Fruit fly (Drosophila melanogaster) whole organism, embryonic: ENCODE measurements around the gene CG34283.

Experiments used
- Atf3 ChIP-seq: fragments of 200-800 bp; sonication (Bioruptor generic); optimal IDR thresholded peaks from 3 replicates; lab custom pipeline; 2016; ENCODE audit warnings: missing biosample characterization, missing genetic modification characterization
- B-H1 ChIP-seq: fragments of 200-800 bp; sonication (Bioruptor generic); IDR thresholded peaks from 3 replicates; pipeline ENCODE4 v1.3.6; 2022; ENCODE audit warnings: missing biosample characterization, missing genetic modification characterization
- CG1024 ChIP-seq: fragments of 200-800 bp; sonication (Bioruptor generic); IDR thresholded peaks from 2 replicates; pipeline ENCODE4 v1.3.6; 2022; ENCODE audit warnings: missing biosample characterization, missing genetic modification characterization
- CG11085 ChIP-seq: fragments of 200-800 bp; sonication (Bioruptor generic); IDR thresholded peaks from 2 replicates; pipeline ENCODE4 v1.3.6; 2022; ENCODE audit warnings: missing biosample characterization, missing genetic modification characterization
- CG14050 ChIP-seq: fragments of 200-800 bp; sonication (Bioruptor generic); IDR thresholded peaks from 3 replicates; pipeline ENCODE4 v1.3.6; 2022; ENCODE audit warnings: missing biosample characterization, missing genetic modification characterization
- CG1602 ChIP-seq: fragments of 200-800 bp; sonication (Bioruptor generic); optimal IDR thresholded peaks from 3 replicates; lab custom pipeline; 2016; ENCODE audit warnings: missing biosample characterization, missing genetic modification characterization
- CG1603 ChIP-seq: fragments of 200-800 bp; sonication (Bioruptor generic); optimal IDR thresholded peaks from 2 replicates; lab custom pipeline; 2019; ENCODE audit warnings: missing biosample characterization, mild to moderate bottlenecking, missing genetic modification characterization, moderate library complexity
- CG16813 ChIP-seq: fragments of 200-800 bp; sonication (Bioruptor generic); IDR thresholded peaks from 3 replicates; pipeline ENCODE4 v1.3.6; 2022; ENCODE audit warnings: missing biosample characterization, missing genetic modification characterization; ENCODE audit not compliant: partially characterized antibody
- CG17385 ChIP-seq: fragments of 200-800 bp; sonication (Bioruptor generic); optimal IDR thresholded peaks from 3 replicates; lab custom pipeline; 2018; ENCODE audit warnings: missing biosample characterization, mild to moderate bottlenecking, missing genetic modification characterization
- CG30020 ChIP-seq: fragments of 200-800 bp; optimal IDR thresholded peaks from 2 replicates; lab custom pipeline; 2019; ENCODE audit warnings: missing biosample characterization, mild to moderate bottlenecking, missing genetic modification characterization, moderate library complexity
- CG30431 ChIP-seq: fragments of 200-800 bp; sonication (Bioruptor generic); optimal IDR thresholded peaks from 2 replicates; lab custom pipeline; 2017; ENCODE audit warnings: missing biosample characterization, missing genetic modification characterization
- CG3065 ChIP-seq: fragments of 200-800 bp; sonication (Bioruptor generic); optimal IDR thresholded peaks from 2 replicates; lab custom pipeline; 2016; ENCODE audit warnings: missing biosample characterization, missing genetic modification characterization
- CG3407 ChIP-seq: fragments of 200-800 bp; sonication (Bioruptor generic); optimal IDR thresholded peaks from 2 replicates; lab custom pipeline; 2018; ENCODE audit warnings: missing biosample characterization, mild to moderate bottlenecking, missing genetic modification characterization
- CG6272 ChIP-seq: fragments of 200-800 bp; sonication (Bioruptor generic); IDR thresholded peaks from 2 replicates; pipeline ENCODE4 v1.3.6; 2022; ENCODE audit warnings: missing biosample characterization, missing genetic modification characterization
- CG6683 ChIP-seq: fragments of 200-800 bp; sonication (Bioruptor generic); optimal IDR thresholded peaks from 2 replicates; lab custom pipeline; 2017; ENCODE audit warnings: missing biosample characterization, mild to moderate bottlenecking, missing genetic modification characterization, missing genetic modification reagents
- CG7271 ChIP-seq: fragments of 200-800 bp; sonication (Bioruptor generic); optimal IDR thresholded peaks from 2 replicates; lab custom pipeline; 2018; ENCODE audit warnings: missing biosample characterization, mild to moderate bottlenecking, missing genetic modification characterization, moderate library complexity
- CG9932 ChIP-seq: fragments of 200-800 bp; sonication (Bioruptor generic); IDR thresholded peaks from 2 replicates; pipeline ENCODE4 v1.3.6; 2022; ENCODE audit warnings: missing biosample characterization, missing genetic modification characterization
- CHES-1-like ChIP-seq: fragments of 200-800 bp; sonication (Bioruptor generic); optimal IDR thresholded peaks from 2 replicates; lab custom pipeline; 2016; ENCODE audit warnings: missing biosample characterization, missing genetic modification characterization
- CrebB ChIP-seq: fragments of 200-800 bp; sonication (Bioruptor generic); optimal IDR thresholded peaks from 3 replicates; lab custom pipeline; 2018; ENCODE audit warnings: missing biosample characterization, mild to moderate bottlenecking, missing genetic modification characterization
- Dbx ChIP-seq: fragments of 200-800 bp; sonication (Bioruptor generic); IDR thresholded peaks from 3 replicates; pipeline ENCODE4 v1.3.6; 2022; ENCODE audit warnings: missing biosample characterization, missing genetic modification characterization
- Dfd ChIP-seq, 2 experiments: fragments of >200 bp; optimal IDR thresholded peaks; 2 replicates each; lab custom pipeline; 2017; ENCODE audit warnings: missing biosample characterization in 2 of 2, missing genetic modification characterization in 2 of 2
- Hr51 ChIP-seq, 2 experiments: fragments of 200-800 bp; sonication (Bioruptor generic); optimal IDR thresholded peaks; 2 replicates in 1 of 2; 3 replicates in 1 of 2; lab custom pipeline; 2016 to 2018; ENCODE audit warnings: missing biosample characterization in 2 of 2, missing genetic modification characterization in 2 of 2, mild to moderate bottlenecking in 1 of 2, moderate library complexity in 1 of 2
- MBD-R2 ChIP-seq: fragments of 200-800 bp; sonication (Bioruptor generic); IDR thresholded peaks from 2 replicates; pipeline ENCODE4 v1.3.6; 2022; ENCODE audit warnings: missing biosample characterization, missing genetic modification characterization
- Mad ChIP-seq: fragments of 200-800 bp; sonication (Bioruptor generic); optimal IDR thresholded peaks from 2 replicates; lab custom pipeline; 2016; ENCODE audit warnings: missing biosample characterization, missing genetic modification characterization
- Mes4 ChIP-seq: fragments of 200-800 bp; sonication (Bioruptor generic); optimal IDR thresholded peaks from 2 replicates; lab custom pipeline; 2016; ENCODE audit warnings: missing biosample characterization, missing genetic modification characterization
- NC2β ChIP-seq: fragments of 200-800 bp; sonication (Bioruptor generic); optimal IDR thresholded peaks from 2 replicates; lab custom pipeline; 2016; ENCODE audit warnings: missing biosample characterization, missing genetic modification characterization
- Nf-YC ChIP-seq: fragments of 200-800 bp; optimal IDR thresholded peaks from 3 replicates; lab custom pipeline; 2019; ENCODE audit warnings: missing biosample characterization, mild to moderate bottlenecking, missing genetic modification characterization, moderate library complexity
- Opbp ChIP-seq: fragments of 200-800 bp; sonication (Bioruptor generic); IDR thresholded peaks from 3 replicates; pipeline ENCODE4 v1.3.6; 2022; ENCODE audit warnings: missing biosample characterization, missing genetic modification characterization; ENCODE audit not compliant: partially characterized antibody
- Ravus ChIP-seq: fragments of 200-800 bp; sonication (Bioruptor generic); IDR thresholded peaks from 2 replicates; pipeline ENCODE4 v1.3.6; 2022; ENCODE audit warnings: missing biosample characterization, missing genetic modification characterization
- Side ChIP-seq: fragments of 200-800 bp; sonication (Bioruptor generic); optimal IDR thresholded peaks from 2 replicates; lab custom pipeline; 2016; ENCODE audit warnings: missing biosample characterization, missing genetic modification characterization
- Sry-β ChIP-seq: fragments of 200-800 bp; sonication (Bioruptor generic); optimal IDR thresholded peaks from 2 replicates; lab custom pipeline; 2018; ENCODE audit warnings: missing biosample characterization, mild to moderate bottlenecking, missing genetic modification characterization, moderate library complexity
- al ChIP-seq: fragments of 200-800 bp; sonication (Bioruptor generic); IDR thresholded peaks from 2 replicates; pipeline ENCODE4 v1.3.6; 2022; ENCODE audit warnings: missing biosample characterization, missing genetic modification characterization
- ase ChIP-seq: fragments of 200-800 bp; sonication (Bioruptor generic); IDR thresholded peaks from 3 replicates; pipeline ENCODE4 v1.3.6; 2022; ENCODE audit warnings: missing biosample characterization, missing genetic modification characterization
- cad ChIP-seq: fragments of >200 bp; optimal IDR thresholded peaks from 2 replicates; lab custom pipeline; 2017; ENCODE audit warnings: missing biosample characterization, missing genetic modification characterization
- caup ChIP-seq: fragments of 200-800 bp; sonication (Bioruptor generic); optimal IDR thresholded peaks from 3 replicates; lab custom pipeline; 2017; ENCODE audit warnings: missing biosample characterization, mild to moderate bottlenecking, missing genetic modification characterization, moderate library complexity; ENCODE audit not compliant: severe bottlenecking
- dm ChIP-seq: fragments of 200-800 bp; sonication (Bioruptor generic); optimal IDR thresholded peaks from 3 replicates; lab custom pipeline; 2016; ENCODE audit warnings: missing biosample characterization, missing genetic modification characterization
- esg ChIP-seq: fragments of 200-800 bp; sonication (Bioruptor generic); conservative IDR thresholded peaks from 2 replicates; pipeline ENCODE4 v1.3.6; 2022; ENCODE audit warnings: missing biosample characterization, missing genetic modification characterization
- exex ChIP-seq: fragments of 200-800 bp; sonication (Bioruptor generic); optimal IDR thresholded peaks from 4 replicates; lab custom pipeline; 2018; ENCODE audit warnings: missing biosample characterization, mild to moderate bottlenecking, missing genetic modification characterization, moderate library complexity
- gcm ChIP-seq: fragments of 200-800 bp; sonication (Bioruptor generic); optimal IDR thresholded peaks from 2 replicates; lab custom pipeline; 2019; ENCODE audit warnings: missing biosample characterization, mild to moderate bottlenecking, missing genetic modification characterization, moderate library complexity
- insv ChIP-seq, 2 experiments: fragments of 200-800 bp; sonication (Bioruptor generic); optimal IDR thresholded peaks; 3 replicates each; lab custom pipeline; 2016 to 2018; ENCODE audit warnings: missing biosample characterization in 2 of 2, missing genetic modification characterization in 2 of 2
- inv ChIP-seq: fragments of 200-800 bp; sonication (Bioruptor generic); IDR thresholded peaks from 2 replicates; pipeline ENCODE4 v1.3.6; 2022; ENCODE audit warnings: missing biosample characterization, missing genetic modification characterization; ENCODE audit not compliant: partially characterized antibody
- jigr1 ChIP-seq: fragments of 200-800 bp; sonication (Bioruptor generic); IDR thresholded peaks from 3 replicates; pipeline ENCODE4 v1.3.6; 2022; ENCODE audit warnings: missing biosample characterization, missing genetic modification characterization
- ken ChIP-seq: fragments of 200-800 bp; sonication (Bioruptor generic); IDR thresholded peaks from 3 replicates; pipeline ENCODE4 v1.3.6; 2022; ENCODE audit warnings: missing biosample characterization, missing genetic modification characterization
- mam ChIP-seq: fragments of 200-800 bp; sonication (Bioruptor generic); optimal IDR thresholded peaks from 3 replicates; lab custom pipeline; 2016; ENCODE audit warnings: missing biosample characterization, missing genetic modification characterization
- nmo ChIP-seq: fragments of 200-800 bp; sonication (Bioruptor generic); optimal IDR thresholded peaks from 2 replicates; lab custom pipeline; 2018; ENCODE audit warnings: missing biosample characterization, mild to moderate bottlenecking, missing genetic modification characterization, moderate library complexity
- otp ChIP-seq: fragments of 200-800 bp; sonication (Bioruptor generic); IDR thresholded peaks from 3 replicates; pipeline ENCODE4, ENCODE4 v1.3.6; 2022; ENCODE audit warnings: missing biosample characterization, missing genetic modification characterization
- row ChIP-seq: fragments of 200-800 bp; sonication (Bioruptor generic); IDR thresholded peaks from 3 replicates; pipeline ENCODE4 v1.3.6; 2022; ENCODE audit warnings: missing biosample characterization, missing genetic modification characterization
- tna ChIP-seq: fragments of 200-800 bp; sonication (Bioruptor generic); IDR thresholded peaks from 2 replicates; pipeline ENCODE4 v1.3.6; 2022; ENCODE audit warnings: missing biosample characterization, missing genetic modification characterization; ENCODE audit not compliant: partially characterized antibody
- trh ChIP-seq: fragments of 200-800 bp; sonication (Bioruptor generic); optimal IDR thresholded peaks from 2 replicates; lab custom pipeline; 2016; ENCODE audit warnings: missing biosample characterization, missing genetic modification characterization
- usp ChIP-seq: fragments of >200 bp; optimal IDR thresholded peaks from 2 replicates; lab custom pipeline; 2017; ENCODE audit warnings: missing biosample characterization, missing genetic modification characterization

Gene CG34283

dm6 chr3R:18758548-18759257 is 36.3 kb upstream of the CG34283 start, which contains the start of gene Epg5 (continued):
- TF ChIP-seq CG6272 (GFP tag; lab: Robert Waterston, UW) (peak; percentile 84), CG30431 (peak; percentile 30), trh (GFP tag; lab: Kevin White, UChicago) (peak; percentile 58), Mes4 (GFP tag; lab: Kevin White, UChicago) (no peak), Dfd (GFP tag; optimal IDR thresholded peaks at IDR 0.05; lab: Kevin White, UChicago) (no peak), CG9932 (GFP tag; lab: Robert Waterston, UW) (peak; percentile 94), Opbp (GFP tag; lab: Robert Waterston, UW) (peak; percentile 94), al (GFP tag; lab: Robert Waterston, UW) (peak; percentile 73), Nf-YC (tag; lab: Kevin White, UChicago) (no peak), Side (GFP tag; lab: Kevin White, UChicago) (peak; percentile 59), CG6683 (GFP tag; lab: Kevin White, UChicago) (no peak), MBD-R2 (peak; percentile 83), Mad (GFP tag; lab: Kevin White, UChicago) (peak; percentile 71), usp (GFP tag; lab: Kevin White, UChicago) (no peak), row (GFP tag; lab: Robert Waterston, UW) (peak; percentile 97), caup (GFP tag; lab: Kevin White, UChicago) (no peak), inv (GFP tag; lab: Robert Waterston, UW) (peak; percentile 98), Sry-β (GFP tag; lab: Kevin White, UChicago) (peak; percentile 26), nmo (GFP tag; lab: Kevin White, UChicago) (peak; percentile 88), CG16813 (GFP tag; lab: Robert Waterston, UW) (peak; percentile 98), gcm (GFP tag; lab: Kevin White, UChicago) (no peak), Hr51 (GFP tag; optimal IDR thresholded peaks at IDR 0.05; lab: Kevin White, UChicago) (peak in 1 of 2 experiments; percentile 79), CG7271 (tag; lab: Kevin White, UChicago) (no peak), CG1024 (GFP tag; lab: Robert Waterston, UW) (no peak), CG30020 (tag; lab: Kevin White, UChicago) (no peak), Ravus (GFP tag; lab: Robert Waterston, UW) (peak; percentile 19), CG3065 (GFP tag; lab: Kevin White, UChicago) (no peak), Atf3 (GFP tag; lab: Kevin White, UChicago) (peak; percentile 63), tna (GFP tag; lab: Robert Waterston, UW) (peak; percentile 85), Dbx (peak; percentile 80), CG1603 (tag; lab: Kevin White, UChicago) (no peak), ase (GFP tag; lab: Robert Waterston, UW) (peak; percentile 56; the same call in 2 of the 3 replicates), insv (GFP tag; optimal IDR thresholded peaks at IDR 0.05; lab: Kevin White, UChicago) (no peak), CG3407 (GFP tag; lab: Kevin White, UChicago) (no peak), B-H1 (GFP tag; lab: Robert Waterston, UW) (peak; percentile 31; the same call in 1 of the 3 replicates), CG14050 (GFP tag; lab: Robert Waterston, UW) (no peak), CG17385 (GFP tag; lab: Kevin White, UChicago) (peak; percentile 68), cad (no peak), mam (GFP tag; lab: Kevin White, UChicago) (peak; percentile 81), dm (GFP tag; lab: Kevin White, UChicago) (peak; percentile 45), exex (tag; lab: Kevin White, UChicago) (no peak), otp (no peak), CrebB (tag; lab: Kevin White, UChicago) (no peak), jigr1 (GFP tag; lab: Robert Waterston, UW) (no peak), CG11085 (GFP tag; lab: Robert Waterston, UW) (peak; percentile 73), NC2β (GFP tag; lab: Kevin White, UChicago) (peak; percentile 52), CHES-1-like (GFP tag; lab: Kevin White, UChicago) (peak; percentile 74), ken (GFP tag; lab: Robert Waterston, UW) (peak; percentile 62; the same call in 1 of the 3 replicates), esg (peak; percentile 56), CG1602 (GFP tag; lab: Kevin White, UChicago) (peak; percentile 66)
